Fruit fly (Drosophila melanogaster): Measurements from ENCODE around the gene CG46464.

Gene CG46464

dm6 chrX:17484152-17484807 lies 40.5 kb upstream of the CG46464 start:
- peak; percentile 8 for TF ChIP-seq CG3032 (tag; optimal IDR thresholded peaks at IDR 0.05)
- no peak for TF ChIP-seq CG11902 (GFP tag; optimal IDR thresholded peaks at IDR 0.05)
- no peak for TF ChIP-seq CG8319 (GFP tag; optimal IDR thresholded peaks at IDR 0.05)
- TF ChIP-seq CG34406 (GFP tag; optimal IDR thresholded peaks at IDR 0.05) = peak; percentile 17
- no peak for TF ChIP-seq fkh (GFP tag; optimal IDR thresholded peaks at IDR 0.05)
- TF ChIP-seq ss (GFP tag; optimal IDR thresholded peaks at IDR 0.05) = peak; percentile 21 to 32
- no peak for TF ChIP-seq CG11762 (GFP tag; optimal IDR thresholded peaks at IDR 0.05; ENCODE audit: insufficient read depth)
- no peak for TF ChIP-seq acj6 (GFP tag; optimal IDR thresholded peaks at IDR 0.05)
- TF ChIP-seq CG6276 (GFP tag; optimal IDR thresholded peaks at IDR 0.05) = no peak
- no peak for TF ChIP-seq Hr4 (GFP tag; optimal IDR thresholded peaks at IDR 0.05)
- no peak for TF ChIP-seq Eip75B (GFP tag; optimal IDR thresholded peaks at IDR 0.05)
- no peak for TF ChIP-seq CG16779 (tag; optimal IDR thresholded peaks at IDR 0.05)
- peak; percentile 10 for TF ChIP-seq CG10669 (GFP tag; optimal IDR thresholded peaks at IDR 0.05)
- no peak for TF ChIP-seq Hr38 (GFP tag; optimal IDR thresholded peaks at IDR 0.05)
- TF ChIP-seq CG32006 (GFP tag; optimal IDR thresholded peaks at IDR 0.05) = peak; percentile 20
- peak; percentile 23 for TF ChIP-seq CG10631 (GFP tag; optimal IDR thresholded peaks at IDR 0.05)
- peak; percentile 73 for TF ChIP-seq svp (GFP tag)
- TF ChIP-seq CG4318 (GFP tag; optimal IDR thresholded peaks at IDR 0.05) = no peak
- peak; percentile 3 for TF ChIP-seq achi (GFP tag; optimal IDR thresholded peaks at IDR 0.05)
- no peak for TF ChIP-seq CG31627 (GFP tag; optimal IDR thresholded peaks at IDR 0.05)
- no peak for TF ChIP-seq Eip93F (GFP tag; optimal IDR thresholded peaks at IDR 0.05)
- TF ChIP-seq vri (GFP tag; optimal IDR thresholded peaks at IDR 0.05) = no peak
- no peak for TF ChIP-seq lz (GFP tag; optimal IDR thresholded peaks at IDR 0.05)
- 0 out of 3 replicates have a peak, but pooled peaks have one; percentile 16 for TF ChIP-seq CG6163 (GFP tag; IDR thresholded peaks at IDR 0.05)
- peak; percentile 71 for TF ChIP-seq Eip78C (GFP tag)
- TF ChIP-seq CG3919 (GFP tag; optimal IDR thresholded peaks at IDR 0.05) = no peak
- TF ChIP-seq OdsH (GFP tag; optimal IDR thresholded peaks at IDR 0.05) = peak; percentile 12
- no peak for TF ChIP-seq CG8119 (GFP tag; IDR thresholded peaks at IDR 0.05)
- TF ChIP-seq dac (GFP tag; optimal IDR thresholded peaks at IDR 0.05) = no peak
- no peak for TF ChIP-seq fd85E (GFP tag; optimal IDR thresholded peaks at IDR 0.05)
- TF ChIP-seq Gug (GFP tag; IDR thresholded peaks at IDR 0.05) = no peak
- no peak for TF ChIP-seq topi (GFP tag; optimal IDR thresholded peaks at IDR 0.05)
- peak; percentile 5 for TF ChIP-seq Ets96B (tag; optimal IDR thresholded peaks at IDR 0.05)
- no peak for TF ChIP-seq CG6854 (GFP tag; optimal IDR thresholded peaks at IDR 0.05)
- no peak for TF ChIP-seq Sox14 (GFP tag; optimal IDR thresholded peaks at IDR 0.05)
- no peak for TF ChIP-seq eg (GFP tag; IDR thresholded peaks at IDR 0.05)
- TF ChIP-seq dsx (GFP tag; optimal IDR thresholded peaks at IDR 0.05; ENCODE audit: poor library complexity, severe bottlenecking) = no peak
- TF ChIP-seq spab (GFP tag; optimal IDR thresholded peaks at IDR 0.05) = no peak
- no peak for TF ChIP-seq esn (GFP tag; optimal IDR thresholded peaks at IDR 0.05)
- TF ChIP-seq fd59A (GFP tag; optimal IDR thresholded peaks at IDR 0.05) = no peak
- no peak for TF ChIP-seq CG7368 (GFP tag; optimal IDR thresholded peaks at IDR 0.05)
- no peak for TF ChIP-seq CG8632 (GFP tag; optimal IDR thresholded peaks at IDR 0.05)
- no peak for TF ChIP-seq CG15336 (GFP tag; IDR thresholded peaks at IDR 0.05)
- no peak for TF ChIP-seq cyc (GFP tag; optimal IDR thresholded peaks at IDR 0.05)
- no peak for TF ChIP-seq CG11294 (GFP tag; IDR thresholded peaks at IDR 0.05)
- TF ChIP-seq pdm3 (GFP tag; optimal IDR thresholded peaks at IDR 0.05) = peak; percentile 24

All from whole organism, prepupa.